Worm (Caenorhabditis elegans): ENCODE data around the gene C48B4.3.

DNA sequence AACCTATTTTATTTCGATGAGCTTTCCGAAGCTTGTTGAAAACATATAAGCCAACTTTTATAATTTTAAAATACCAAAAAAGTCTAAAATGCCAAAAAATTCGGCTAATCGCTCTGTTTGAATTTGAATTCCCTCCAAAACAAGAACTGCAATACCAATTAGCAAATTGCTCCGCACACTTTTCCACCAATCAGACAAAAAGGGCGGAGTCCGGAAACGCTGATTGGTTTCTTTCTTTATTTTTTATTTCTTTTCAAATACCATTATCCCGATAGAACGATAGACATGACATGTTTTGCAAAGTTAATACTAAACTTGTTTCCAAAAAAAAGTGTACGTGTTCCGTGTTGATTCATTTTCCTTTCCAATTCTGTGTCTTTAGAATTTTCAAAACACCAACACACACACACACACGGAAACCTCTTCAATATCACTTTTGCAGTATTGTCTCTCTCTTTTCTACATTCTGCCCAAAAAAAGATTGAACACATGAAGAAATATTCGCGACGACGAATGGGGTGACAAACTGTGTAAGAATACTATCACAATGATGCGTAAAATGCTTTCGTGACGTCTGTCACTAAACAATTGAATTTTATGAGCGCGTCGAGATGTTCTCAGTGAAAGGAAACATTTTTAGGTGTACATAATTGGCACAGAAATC lies 35.5 kb upstream of the C48B4.3 start:
- TF ChIP-seq crh-2 (tag; optimal IDR thresholded peaks at IDR 0.05) (no peak), unc-62 (GFP tag; optimal IDR thresholded peaks at IDR 0.05) (no peak), skn-1 (tag; optimal IDR thresholded peaks at IDR 0.05) (no peak), lin-39 (tag; optimal IDR thresholded peaks at IDR 0.05) (no peak), sma-3 (GFP tag; optimal IDR thresholded peaks at IDR 0.05) (no peak), ceh-82 (tag; optimal IDR thresholded peaks at IDR 0.05) (no peak), zag-1 (tag; optimal IDR thresholded peaks at IDR 0.05) (no peak), ztf-4 (tag; optimal IDR thresholded peaks at IDR 0.05) (no peak), nhr-237 (tag; optimal IDR thresholded peaks at IDR 0.05) (no peak)
